Fruit fly (Drosophila melanogaster) ovary, adult (tissue): ENCODE data around the gene CG10863.

Experiments
- CG17801 ChIP-seq: fragments of 200-800 bp; optimal IDR thresholded peaks from 2 replicates; lab custom pipeline; 2019; ENCODE audit warnings: missing biosample characterization, mild to moderate bottlenecking, missing genetic modification characterization, moderate library complexity; ENCODE audit not compliant: partially characterized antibody

Gene CG10863

DNA sequence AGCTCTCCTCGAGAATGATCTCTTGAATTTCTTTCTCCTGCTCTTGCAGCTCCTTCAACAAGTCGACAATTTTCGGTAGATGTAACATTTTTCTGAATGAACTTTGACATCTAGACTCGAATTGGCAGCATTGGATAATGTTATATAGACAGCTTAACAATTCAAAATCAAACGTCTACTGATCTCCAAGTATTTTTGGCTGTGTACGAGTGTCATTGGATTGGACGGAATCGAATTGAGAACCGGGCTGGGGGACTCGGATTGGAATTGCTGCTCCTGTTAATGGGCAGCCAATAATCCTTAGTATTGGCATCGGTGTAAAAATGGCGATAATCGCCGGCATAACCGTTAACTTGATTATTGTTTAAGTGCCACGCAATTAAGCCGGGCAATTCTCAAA, 6.9 kb upstream of the CG10863 start, which contains the start of gene CG14983:
Gene CG14983 (minus strand): TSS at position 101 of the 400 bp plus-strand sequence.
- TF ChIP-seq CG17801: no peak

DNA sequence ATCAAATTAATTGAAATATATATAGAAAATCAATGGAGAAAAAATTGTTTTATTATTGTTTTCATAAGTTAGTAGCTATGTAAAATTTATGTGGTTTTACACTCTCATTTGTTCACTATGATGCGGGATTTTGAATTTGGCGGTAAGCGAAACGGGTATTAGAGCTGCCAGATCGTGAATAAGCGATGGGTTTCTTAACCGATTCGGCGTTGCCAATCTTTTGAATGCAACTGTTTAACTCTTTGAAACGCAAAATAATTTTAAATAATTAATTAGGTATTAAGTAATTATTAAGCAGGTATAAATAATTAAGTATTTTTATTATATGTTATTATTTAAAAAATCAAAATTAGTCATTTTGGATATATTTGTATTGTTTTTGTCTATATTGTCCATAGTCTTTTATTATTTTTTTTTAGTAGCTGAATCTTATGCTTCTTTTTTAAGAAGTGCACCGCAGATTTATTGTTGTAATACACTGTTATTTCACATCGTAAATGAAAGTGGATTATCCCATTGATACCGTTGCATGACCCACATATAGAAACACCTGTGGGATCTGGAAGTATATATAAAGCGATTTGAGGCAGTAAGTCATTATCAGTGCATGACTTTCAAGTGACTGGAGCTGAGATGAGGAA, 5.2 kb upstream of the CG10863 start, which contains the start of gene CG10853:
Gene CG10853 (plus strand): TSS at position 591 of the 641 bp plus-strand sequence.
- no peak for TF ChIP-seq CG17801

DNA sequence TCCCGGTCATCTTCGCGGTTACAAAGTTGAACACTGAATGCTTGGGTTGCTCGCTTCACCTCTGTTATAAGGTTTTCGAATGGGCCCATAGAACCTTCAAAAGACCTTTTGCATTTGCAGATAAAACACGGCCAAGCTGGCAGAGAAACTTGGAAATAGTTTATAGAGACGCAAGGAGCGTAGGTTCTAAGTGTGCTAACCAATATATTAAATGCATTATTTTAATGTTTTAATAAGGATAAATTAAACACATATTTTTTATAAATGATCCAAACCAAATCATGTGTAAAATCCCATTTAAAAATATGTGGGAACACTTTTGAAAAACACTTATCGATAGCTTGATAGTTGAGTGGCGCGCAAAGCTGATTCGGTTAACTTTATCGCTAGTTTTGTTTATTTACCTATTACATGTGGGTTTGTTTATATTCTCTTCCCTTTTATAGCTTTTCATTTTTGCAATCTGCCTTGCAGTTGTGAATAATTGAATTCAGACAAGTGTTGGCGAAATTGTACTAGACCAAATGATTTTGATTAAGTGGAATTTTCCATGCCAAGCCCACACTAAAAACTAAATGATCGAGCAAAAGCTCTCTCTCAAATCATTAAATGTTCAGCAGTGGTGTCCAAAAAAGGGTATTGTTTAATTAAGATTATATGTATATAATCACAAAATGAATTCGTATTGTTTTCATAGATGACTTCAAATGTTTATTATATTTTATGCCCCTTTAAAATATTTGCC, 2.0 kb downstream of the CG10863 start, which contains the start of gene CG12766:
Gene CG12766 (minus strand): TSS at position 51 of the 745 bp plus-strand sequence.
- TF ChIP-seq CG17801: peak; percentile 46

DNA sequence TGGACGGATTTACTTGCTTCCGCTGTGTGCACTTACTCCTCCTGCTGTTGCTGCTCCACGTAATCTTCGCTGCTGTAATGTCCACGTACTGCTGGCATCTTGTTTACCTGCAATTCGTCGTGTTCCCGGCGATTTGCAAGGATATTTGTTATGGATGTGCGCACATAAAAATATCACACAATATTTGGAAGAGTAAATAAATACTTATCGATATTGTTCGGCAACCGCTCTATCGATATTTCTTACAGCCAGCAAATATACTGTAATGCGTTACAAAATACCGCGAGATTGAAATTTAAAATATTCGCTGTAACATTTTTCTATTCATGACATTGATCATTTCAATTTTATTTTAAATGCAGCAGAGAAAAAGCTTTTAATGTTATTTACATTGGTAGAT, 4.5 kb downstream of the CG10863 start, which contains the start of gene CG10866:
Gene CG10866 (minus strand): TSS at position 187 of the 400 bp plus-strand sequence.
- TF ChIP-seq CG17801: peak; percentile 7

DNA sequence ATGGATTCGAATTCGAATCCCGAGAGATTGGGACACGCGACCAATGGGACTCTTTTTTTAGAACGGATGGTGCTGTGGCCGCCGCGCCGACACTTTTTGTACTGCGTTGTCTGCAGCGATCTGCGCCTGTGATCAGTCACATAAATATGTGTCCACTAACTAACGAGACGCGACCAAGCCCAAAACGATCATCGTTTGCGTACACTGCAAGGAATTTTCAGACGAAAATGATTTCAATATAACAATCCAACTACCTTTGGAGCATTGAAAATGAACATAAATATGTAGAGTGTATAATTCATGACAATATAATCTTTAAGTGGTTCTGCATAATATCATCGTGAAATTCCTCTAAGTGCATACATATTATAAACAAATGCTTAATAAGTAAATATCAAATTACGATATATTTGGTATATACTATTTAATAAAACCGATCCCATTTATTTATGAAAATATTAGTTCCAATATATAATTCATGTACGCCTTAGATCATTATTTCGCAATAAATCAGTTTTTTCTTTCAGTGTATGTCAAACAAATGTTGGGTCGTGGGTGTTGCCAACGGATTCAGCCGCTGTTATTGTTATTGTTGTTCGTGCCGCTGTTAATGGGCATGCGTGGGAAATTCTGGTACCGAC, 6.6 kb downstream of the CG10863 start, which contains the start of gene Eip63F-1:
Gene Eip63F-1 (minus strand): TSS at position 51 of the 641 bp plus-strand sequence.
- TF ChIP-seq CG17801: no peak

DNA sequence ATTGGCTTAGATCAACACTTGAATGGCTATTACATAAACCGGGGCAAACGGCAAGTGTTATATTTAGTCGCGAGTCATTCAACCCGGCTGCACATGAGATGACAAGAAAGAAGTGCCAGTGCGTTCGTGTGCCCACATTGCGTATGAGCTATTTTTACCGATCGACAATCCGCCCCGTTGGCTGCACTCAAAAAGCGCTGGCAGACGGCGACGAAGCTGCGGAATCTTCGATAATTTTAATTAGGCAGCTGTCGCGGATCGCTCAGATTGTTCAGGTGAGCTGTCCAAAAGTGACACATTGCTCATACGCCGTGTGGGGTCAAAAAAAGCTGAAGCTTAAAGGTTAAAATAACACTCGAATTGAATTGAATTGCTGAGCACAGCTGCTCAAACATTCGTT, 8.2 kb downstream of the CG10863 start:
- no peak for TF ChIP-seq CG17801

DNA sequence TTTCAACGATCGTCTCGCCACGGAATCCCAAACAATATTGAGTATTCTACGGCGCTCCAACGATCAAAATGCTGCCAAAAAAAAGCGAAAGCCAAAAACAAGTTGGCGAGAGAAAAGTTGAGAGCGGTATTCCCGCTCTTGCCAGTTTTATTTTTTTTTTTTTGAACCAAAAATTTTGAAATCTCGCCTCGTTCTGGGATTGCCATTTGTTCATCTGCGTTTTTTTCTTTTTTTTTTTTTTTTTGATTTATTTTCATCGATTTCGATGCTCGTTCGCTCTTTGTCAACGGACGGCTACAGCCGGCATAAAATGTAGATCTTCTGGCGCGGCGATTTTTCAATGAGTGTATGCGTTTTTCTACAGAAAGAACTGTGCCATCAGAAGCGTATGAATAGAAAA, 8.7 kb downstream of the CG10863 start:
- no peak for TF ChIP-seq CG17801

DNA sequence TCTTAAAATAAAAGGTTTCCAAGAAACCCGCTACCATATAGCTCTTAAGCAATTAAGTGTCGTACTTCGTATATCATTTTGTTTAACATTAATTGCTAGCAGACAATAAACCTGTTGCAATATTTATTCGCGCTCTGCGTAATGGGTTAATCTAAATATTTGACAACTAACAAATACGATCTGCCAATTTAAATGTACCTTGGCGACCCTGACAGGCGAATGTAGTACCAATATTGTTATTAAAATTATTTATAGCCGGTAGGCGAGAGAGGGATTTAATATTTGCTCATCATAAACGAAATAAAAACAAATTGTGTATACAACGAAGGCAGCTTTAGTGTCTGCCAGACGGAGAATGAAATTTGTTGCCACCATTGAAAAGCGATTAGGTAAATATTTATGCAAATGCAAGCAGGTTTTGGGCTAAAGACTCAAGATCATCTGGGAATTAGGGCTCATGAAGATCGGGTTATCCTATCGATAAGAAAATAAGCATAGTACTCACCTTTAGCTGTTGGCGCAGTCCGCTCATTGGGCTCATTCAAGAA, 9.4 kb downstream of the CG10863 start:
- no peak for TF ChIP-seq CG17801

DNA sequence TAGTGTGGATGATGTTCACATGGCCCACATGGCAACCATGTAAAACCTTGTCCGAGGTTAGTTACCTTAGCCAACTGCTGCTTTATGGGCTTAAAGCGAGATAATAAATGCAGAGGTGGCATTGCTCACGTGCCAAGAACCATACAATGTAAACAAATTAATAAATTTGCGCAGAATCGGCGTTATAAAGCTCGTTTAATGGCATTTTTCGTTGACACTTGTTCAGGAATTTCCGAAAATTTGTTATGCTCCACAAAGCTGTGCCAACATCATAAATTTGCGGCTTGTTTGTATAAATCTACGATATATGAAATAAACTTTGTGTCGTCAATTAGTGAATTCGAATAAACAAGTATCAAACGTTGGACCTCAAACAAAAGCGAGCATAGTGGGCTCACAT, 10.5 kb downstream of the CG10863 start:
- TF ChIP-seq CG17801: no peak

DNA sequence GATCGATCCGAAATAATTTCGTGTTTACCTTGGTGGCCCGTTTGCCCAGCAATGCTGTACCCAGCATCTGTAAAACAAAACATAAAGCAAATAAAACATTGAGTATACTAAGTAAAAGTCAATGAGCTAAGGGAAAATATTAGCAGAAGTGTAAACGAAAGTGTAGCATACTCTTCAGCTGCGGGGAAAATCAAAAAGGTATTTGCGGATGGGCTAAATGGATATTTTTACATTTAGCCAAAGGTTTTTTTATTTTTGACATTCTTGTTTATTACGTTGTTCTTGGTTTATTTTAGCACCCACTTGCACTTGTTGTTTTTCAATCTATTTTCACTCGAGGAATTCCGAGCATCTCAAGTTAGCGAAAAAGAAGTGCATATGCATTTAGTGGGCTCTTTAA, 11.3 kb downstream of the CG10863 start:
- no peak for TF ChIP-seq CG17801

DNA sequence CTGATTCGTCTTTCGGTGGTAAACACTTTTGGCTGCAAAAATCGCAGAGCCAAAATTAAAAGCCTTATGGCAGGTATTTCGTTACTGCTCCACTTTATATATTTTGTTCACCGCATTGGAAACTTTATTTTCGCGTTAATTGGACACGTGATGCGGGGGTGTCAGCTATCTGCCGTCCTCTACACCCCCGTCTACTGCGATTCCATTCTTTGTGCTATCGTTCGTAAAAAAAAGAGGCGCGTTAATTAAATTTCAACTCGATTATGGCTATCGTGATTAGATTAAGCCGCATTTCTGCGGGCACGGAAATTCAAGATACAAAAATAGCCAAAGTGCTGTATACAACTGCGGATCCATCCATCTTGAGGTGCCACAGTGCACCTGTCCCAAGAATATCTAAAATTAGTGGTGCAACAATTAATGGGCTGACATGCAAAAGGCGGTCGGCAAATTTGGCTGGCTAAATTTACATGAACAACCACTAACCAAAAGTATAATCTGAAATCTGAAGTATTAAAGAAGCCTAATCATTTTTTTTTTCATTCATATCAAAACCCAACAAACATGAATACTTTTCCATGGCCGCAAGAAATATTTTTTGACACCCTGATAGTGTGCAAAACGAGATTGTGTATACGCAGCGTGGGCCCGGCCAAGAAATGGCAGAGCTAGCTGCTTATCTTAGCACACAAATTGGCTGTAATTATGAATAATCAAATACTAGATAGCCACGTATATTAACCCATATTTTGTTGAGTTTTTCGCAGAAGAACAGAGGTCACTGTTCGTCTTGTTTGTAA, 12.1 kb downstream of the CG10863 start:
- no peak for TF ChIP-seq CG17801

DNA sequence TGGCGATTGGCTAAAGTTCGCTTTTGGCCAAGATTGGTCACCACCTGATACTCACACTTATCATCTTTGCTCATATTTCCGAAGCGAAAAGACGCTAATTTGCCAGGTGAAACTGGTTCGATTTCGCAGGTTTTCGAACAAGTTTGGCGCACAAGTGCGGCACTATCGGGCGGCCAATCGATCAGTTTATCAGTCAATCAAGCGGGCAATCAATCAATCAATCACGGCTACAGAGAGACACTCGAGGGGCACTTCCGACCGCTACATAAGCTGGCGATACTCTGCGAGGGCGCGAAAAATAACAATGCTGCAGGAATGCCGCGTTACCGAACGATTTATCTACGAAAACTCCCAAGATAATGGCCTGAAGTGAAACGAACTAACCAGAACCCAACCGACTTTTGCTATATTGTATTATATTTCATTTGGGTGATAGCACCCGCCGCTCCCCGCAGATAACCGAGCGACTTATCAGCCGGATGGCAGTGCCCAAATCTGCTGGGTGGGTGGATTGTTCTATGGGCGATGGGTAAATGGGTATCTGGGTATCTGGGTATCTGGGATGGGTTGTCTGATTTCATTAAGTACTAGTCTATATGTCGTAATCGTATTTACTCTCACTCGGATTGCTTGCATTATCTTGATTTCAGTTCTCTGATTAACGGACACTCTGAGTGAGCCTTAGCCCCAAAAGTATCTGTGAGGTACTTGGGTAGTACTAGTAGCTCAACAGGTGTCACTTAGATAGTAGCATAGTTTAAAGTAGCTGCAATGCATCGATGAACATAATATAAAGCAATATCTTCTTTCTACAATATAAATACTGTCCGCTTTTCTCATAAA, 13.1 kb downstream of the CG10863 start:
- no peak for TF ChIP-seq CG17801

DNA sequence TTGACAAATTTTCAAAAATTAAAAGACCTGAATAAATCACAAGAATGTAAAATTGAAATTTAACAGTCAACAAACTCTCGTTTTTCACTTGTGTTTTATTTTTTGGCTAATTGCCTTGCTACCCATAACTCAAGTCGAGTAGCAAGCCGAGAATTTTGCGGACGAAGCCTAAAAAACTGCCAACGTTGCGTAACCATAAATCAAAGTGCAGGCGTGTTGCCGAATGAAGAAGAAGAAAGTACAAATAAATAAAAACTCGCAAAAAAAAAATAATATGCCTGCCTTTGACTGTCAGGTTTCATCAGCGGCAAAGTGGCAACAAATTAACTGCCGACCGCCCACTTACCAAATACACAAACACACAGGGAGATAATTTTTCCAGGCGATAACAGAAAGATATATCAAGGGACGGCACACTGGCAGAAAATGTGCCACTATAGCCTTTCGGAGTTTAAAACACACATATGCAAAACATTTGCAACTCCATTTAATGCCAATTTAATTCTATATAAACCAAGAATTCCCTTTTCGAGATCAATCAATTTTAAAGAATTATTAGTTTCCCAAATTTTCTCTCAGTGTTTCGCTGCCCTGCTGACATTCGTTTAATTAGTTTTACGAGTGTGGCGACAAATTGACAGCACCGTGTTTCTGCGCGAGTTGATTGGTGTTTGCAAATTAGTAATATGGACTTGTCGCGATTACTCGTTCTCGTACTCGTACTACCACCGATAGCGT, 13.9 kb downstream of the CG10863 start:
- TF ChIP-seq CG17801: peak; percentile 79

DNA sequence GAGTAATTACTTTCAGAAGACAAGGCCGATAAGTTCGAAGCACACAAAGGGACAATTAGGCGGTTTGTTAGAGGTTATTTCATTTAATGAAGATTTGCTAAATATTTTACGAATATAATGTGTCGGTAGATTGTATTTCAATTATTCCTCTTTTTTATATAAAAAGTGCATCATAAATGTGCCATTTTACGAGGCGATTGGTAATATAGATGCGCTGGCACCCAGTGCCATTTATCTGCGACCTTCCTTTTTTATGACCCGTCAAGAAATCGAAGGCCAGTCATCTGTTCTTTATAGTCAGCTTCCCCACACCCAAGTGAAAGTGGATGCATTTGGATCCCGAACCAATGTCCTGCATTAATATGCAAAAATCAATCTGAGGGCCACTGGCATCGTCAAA, 14.8 kb downstream of the CG10863 start:
- TF ChIP-seq CG17801: no peak
